Worm (Caenorhabditis elegans) whole organism, young adult: ENCODE measurements around the gene col-72.

Source experiments
- B0336.3 ChIP-seq: fragments of 200-800 bp; sonication (Bioruptor generic); IDR thresholded peaks from 2 replicates; pipeline ENCODE4 v1.3.6; 2022; ENCODE audit warnings: missing genetic modification characterization, missing compliant biosample characterization
- F55B11.4 ChIP-seq: sonication (generic microtip); optimal IDR thresholded peaks from 2 replicates; lab custom pipeline; 2016; ENCODE audit warnings: missing compliant biosample characterization, missing genetic modification characterization, borderline replicate concordance; ENCODE audit not compliant: insufficient read depth
- ama-1 ChIP-seq, 3 experiments: fragments of 150-350 bp in 1 of 3; sonication (generic microtip) in 2 of 3; optimal IDR thresholded peaks; 2 replicates each; lab custom pipeline; 2014 to 2018; ENCODE audit warnings: missing biosample characterization in 2 of 3, missing genetic modification characterization in 2 of 3, missing genetic modification reagents in 2 of 3
- cebp-2 ChIP-seq: fragments of 200-800 bp; sonication (Bioruptor generic); IDR thresholded peaks from 2 replicates; pipeline ENCODE4 v1.3.6; 2022; ENCODE audit warnings: missing genetic modification characterization, missing compliant biosample characterization
- dpl-1 ChIP-seq: fragments of 150-350 bp; optimal IDR thresholded peaks from 2 replicates; lab custom pipeline; 2014; ENCODE audit warnings: missing biosample characterization, missing genetic modification reagents, missing genetic modification characterization
- egl-18 ChIP-seq: fragments of 200-800 bp; sonication (Bioruptor generic); IDR thresholded peaks from 2 replicates; pipeline ENCODE4 v1.3.6; 2022; ENCODE audit warnings: missing genetic modification reagents, missing genetic modification characterization, missing compliant biosample characterization
- hmg-20 ChIP-seq: fragments of 200-800 bp; sonication (Bioruptor generic); IDR thresholded peaks from 2 replicates; pipeline ENCODE4 v1.3.6; 2022; ENCODE audit warnings: missing genetic modification reagents, missing genetic modification characterization, missing compliant biosample characterization
- madf-6 ChIP-seq: fragments of 200-800 bp; sonication (Bioruptor generic); IDR thresholded peaks from 2 replicates; pipeline ENCODE4 v1.3.6; 2022; ENCODE audit warnings: missing genetic modification reagents, missing genetic modification characterization, missing compliant biosample characterization
- nfya-2 ChIP-seq: fragments of 200-800 bp; sonication (Bioruptor generic); IDR thresholded peaks from 2 replicates; pipeline ENCODE4 v1.3.6; 2022; ENCODE audit warnings: missing genetic modification reagents, missing genetic modification characterization, missing compliant biosample characterization
- nhr-27 ChIP-seq: fragments of 200-800 bp; sonication (Bioruptor generic); optimal IDR thresholded peaks from 2 replicates; lab custom pipeline; 2018; ENCODE audit warnings: mild to moderate bottlenecking, missing genetic modification characterization, moderate library complexity, missing compliant biosample characterization
- nhr-90 ChIP-seq: sonication (generic microtip); optimal IDR thresholded peaks from 2 replicates; lab custom pipeline; 2016; ENCODE audit warnings: missing genotype, mild to moderate bottlenecking, missing genetic modification characterization, missing compliant biosample characterization
- pha-4 ChIP-seq: fragments of 150-350 bp; sonication (generic microtip); optimal IDR thresholded peaks from 2 replicates; lab custom pipeline; 2014; ENCODE audit warnings: missing biosample characterization, missing genetic modification reagents, missing genetic modification characterization
- snpc-4 ChIP-seq, 5 experiments: fragments of 150-350 bp in 1 of 5; sonication (generic microtip) in 4 of 5; optimal IDR thresholded peaks; 2 replicates each; lab custom pipeline; 2014 to 2018; ENCODE audit warnings: missing genetic modification characterization in 5 of 5, missing biosample characterization in 3 of 5, antibody characterized with exemption in 2 of 5, mild to moderate bottlenecking in 2 of 5, missing compliant biosample characterization in 2 of 5, missing genotype in 2 of 5, moderate library complexity in 2 of 5, missing genetic modification reagents in 1 of 5
- unc-62 ChIP-seq: fragments of 150-350 bp; optimal IDR thresholded peaks from 2 replicates; lab custom pipeline; 2014; ENCODE audit warnings: missing biosample characterization, missing genetic modification reagents, missing genetic modification characterization

DNA sequence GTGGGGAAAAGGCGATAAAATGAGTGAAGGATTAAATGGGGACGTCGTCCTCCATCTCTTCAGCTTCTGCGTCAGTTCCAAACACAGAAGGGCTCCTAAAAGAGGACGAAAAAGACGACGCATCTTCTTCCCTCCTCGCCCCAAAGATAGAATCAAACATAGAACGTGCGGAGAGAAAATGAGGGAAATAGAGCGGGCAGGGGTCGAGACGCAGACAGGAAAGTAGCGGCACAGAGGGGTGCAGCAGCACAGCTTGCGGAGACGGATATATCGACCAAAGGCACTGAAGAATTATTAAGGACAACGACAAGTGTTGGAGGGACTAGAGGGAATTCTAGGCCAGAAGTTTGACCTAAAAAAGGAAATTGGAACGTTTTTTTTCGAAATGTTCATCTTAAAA lies 23.3 kb upstream of the col-72 start:
- TF ChIP-seq madf-6 (GFP tag; lab: Robert Waterston, UW) (no peak), pha-4 (tag; lab: Kevin White, UChicago) (no peak), ama-1 (optimal IDR thresholded peaks at IDR 0.05; lab: Kevin White, UChicago) (no peak), ama-1 (GFP tag; optimal IDR thresholded peaks at IDR 0.05; lab: Kevin White, UChicago) (no peak), cebp-2 (GFP tag; lab: Robert Waterston, UW) (no peak), B0336.3 (GFP tag; lab: Robert Waterston, UW) (no peak), hmg-20 (GFP tag; lab: Robert Waterston, UW) (no peak), nhr-90 (tag; lab: Kevin White, UChicago) (no peak), unc-62 (GFP tag; lab: Kevin White, UChicago) (no peak), F55B11.4 (tag; lab: Kevin White, UChicago) (no peak), dpl-1 (GFP tag; lab: Kevin White, UChicago) (no peak), egl-18 (GFP tag; lab: Robert Waterston, UW) (no peak), nhr-27 (tag; lab: Kevin White, UChicago) (no peak), nfya-2 (GFP tag; lab: Robert Waterston, UW) (no peak), snpc-4 (GFP tag; optimal IDR thresholded peaks at IDR 0.05; lab: Kevin White, UChicago) (no peak), snpc-4 (tag; optimal IDR thresholded peaks at IDR 0.05; lab: Kevin White, UChicago) (no peak)
